Worm (Caenorhabditis elegans) whole organism, L2 larva: ENCODE measurements around the gene sri-40.
"Not testable (repeated sequence)": the region's sequence is repeated elsewhere in the genome, so short reads cannot be mapped to it uniquely, and the experiment has no call there.

Experiments used
- C34F6.9 ChIP-seq: fragments of 150-350 bp; optimal IDR thresholded peaks from 2 replicates; lab custom pipeline; 2014; ENCODE audit warnings: missing biosample characterization, missing genetic modification characterization
- F13H6.1 ChIP-seq: sonication (generic microtip); optimal IDR thresholded peaks from 2 replicates; lab custom pipeline; 2016; ENCODE audit warnings: missing genetic modification characterization, missing compliant biosample characterization
- Y55F3AM.14 ChIP-seq: fragments of 200-800 bp; sonication (Bioruptor generic); optimal IDR thresholded peaks from 2 replicates; lab custom pipeline; 2018; ENCODE audit warnings: mild to moderate bottlenecking, missing genetic modification characterization, missing compliant biosample characterization
- ZK546.5 ChIP-seq: sonication (generic microtip); optimal IDR thresholded peaks from 2 replicates; lab custom pipeline; 2017; ENCODE audit warnings: missing biosample characterization, missing genetic modification characterization
- alr-1 ChIP-seq: fragments of 150-350 bp; optimal IDR thresholded peaks from 2 replicates; lab custom pipeline; 2014; ENCODE audit warnings: missing biosample characterization, missing genetic modification characterization
- aly-2 ChIP-seq: fragments of 150-350 bp; optimal IDR thresholded peaks from 2 replicates; lab custom pipeline; 2014; ENCODE audit warnings: missing biosample characterization, missing genetic modification characterization
- blmp-1 ChIP-seq: sonication (generic microtip); optimal IDR thresholded peaks from 2 replicates; lab custom pipeline; 2017; ENCODE audit warnings: missing genetic modification characterization, mild to moderate bottlenecking, missing compliant biosample characterization, antibody characterized with exemption, moderate library complexity; ENCODE audit not compliant: insufficient read depth
- ceh-82 ChIP-seq: fragments of 150-350 bp; optimal IDR thresholded peaks from 2 replicates; lab custom pipeline; 2014; ENCODE audit warnings: missing biosample characterization, missing genetic modification characterization
- egl-27 ChIP-seq: sonication (generic microtip); optimal IDR thresholded peaks from 3 replicates; lab custom pipeline; 2017; ENCODE audit warnings: missing biosample characterization, missing genetic modification reagents, missing genetic modification characterization
- elt-1 ChIP-seq: fragments of 150-350 bp; optimal IDR thresholded peaks from 2 replicates; lab custom pipeline; 2014; ENCODE audit warnings: missing biosample characterization, missing genetic modification characterization
- elt-3 ChIP-seq: sonication (generic microtip); optimal IDR thresholded peaks from 2 replicates; lab custom pipeline; 2017; ENCODE audit warnings: missing biosample characterization, missing genetic modification characterization
- gmeb-1 ChIP-seq: fragments of 150-350 bp; optimal IDR thresholded peaks from 2 replicates; lab custom pipeline; 2014; ENCODE audit warnings: missing biosample characterization, missing genetic modification characterization
- lin-11 ChIP-seq: fragments of 150-350 bp; sonication (generic microtip); optimal IDR thresholded peaks from 2 replicates; lab custom pipeline; 2014; ENCODE audit warnings: missing biosample characterization, missing genetic modification characterization, inconsistent platforms, mixed read lengths
- lin-13 ChIP-seq: fragments of 150-350 bp; optimal IDR thresholded peaks from 2 replicates; lab custom pipeline; 2014; ENCODE audit warnings: missing biosample characterization, missing genetic modification reagents, missing genetic modification characterization
- lsy-2 ChIP-seq, 2 experiments: fragments of 150-350 bp in 1 of 2; sonication (generic microtip) in 1 of 2; optimal IDR thresholded peaks; 2 replicates each; lab custom pipeline; 2014 to 2017; ENCODE audit warnings: missing biosample characterization in 2 of 2, missing genetic modification characterization in 2 of 2
- mdl-1 ChIP-seq, 2 experiments: fragments of 150-350 bp in 1 of 2; sonication (generic microtip) in 1 of 2; optimal IDR thresholded peaks; 2 replicates each; lab custom pipeline; 2017; ENCODE audit warnings: missing biosample characterization in 2 of 2, missing genetic modification characterization in 2 of 2
- nhr-11 ChIP-seq: fragments of 150-350 bp; optimal IDR thresholded peaks from 2 replicates; lab custom pipeline; 2014; ENCODE audit warnings: missing biosample characterization, missing genetic modification characterization
- nhr-129 ChIP-seq: fragments of 150-350 bp; optimal IDR thresholded peaks from 2 replicates; lab custom pipeline; 2014; ENCODE audit warnings: missing biosample characterization, missing genetic modification characterization
- nhr-21 ChIP-seq: fragments of 150-350 bp; optimal IDR thresholded peaks from 2 replicates; lab custom pipeline; 2014; ENCODE audit warnings: missing biosample characterization, missing genetic modification characterization
- nhr-23 ChIP-seq: fragments of 150-350 bp; optimal IDR thresholded peaks from 2 replicates; lab custom pipeline; 2014; ENCODE audit warnings: missing biosample characterization, missing genetic modification reagents, missing genetic modification characterization
- nhr-237 ChIP-seq: fragments of 150-350 bp; optimal IDR thresholded peaks from 2 replicates; lab custom pipeline; 2014; ENCODE audit warnings: missing biosample characterization, missing genetic modification characterization
- nhr-25 ChIP-seq: fragments of 150-350 bp; sonication (generic microtip); optimal IDR thresholded peaks from 3 replicates; lab custom pipeline; 2014; ENCODE audit warnings: missing biosample characterization, missing genetic modification characterization
- nhr-77 ChIP-seq: fragments of 150-350 bp; optimal IDR thresholded peaks from 2 replicates; lab custom pipeline; 2014; ENCODE audit warnings: missing biosample characterization, missing genetic modification characterization
- peb-1 ChIP-seq: fragments of 150-350 bp; optimal IDR thresholded peaks from 2 replicates; lab custom pipeline; 2014; ENCODE audit warnings: missing biosample characterization, missing genetic modification characterization
- sem-4 ChIP-seq: fragments of 150-350 bp; optimal IDR thresholded peaks from 2 replicates; lab custom pipeline; 2014; ENCODE audit warnings: missing biosample characterization, missing genetic modification reagents, missing genetic modification characterization
- skn-1 ChIP-seq: sonication (generic microtip); optimal IDR thresholded peaks from 2 replicates; lab custom pipeline; 2017; ENCODE audit warnings: missing biosample characterization, missing genetic modification characterization
- sma-3 ChIP-seq: sonication (generic microtip); optimal IDR thresholded peaks from 2 replicates; lab custom pipeline; 2016; ENCODE audit warnings: missing genetic modification reagents, missing genetic modification characterization, missing compliant biosample characterization
- sma-9 ChIP-seq, 2 experiments: fragments of 150-350 bp in 1 of 2; sonication (generic microtip) in 1 of 2; optimal IDR thresholded peaks; 2 replicates each; lab custom pipeline; 2014 to 2016; ENCODE audit warnings: missing genetic modification characterization in 2 of 2, mild to moderate bottlenecking in 1 of 2, missing biosample characterization in 1 of 2, missing compliant biosample characterization in 1 of 2, missing genetic modification reagents in 1 of 2, moderate library complexity in 1 of 2
- snpc-4 ChIP-seq: fragments of 150-350 bp; optimal IDR thresholded peaks from 2 replicates; lab custom pipeline; 2014; ENCODE audit warnings: missing biosample characterization, missing genetic modification characterization
- unc-39 ChIP-seq: fragments of 150-350 bp; optimal IDR thresholded peaks from 2 replicates; lab custom pipeline; 2014; ENCODE audit warnings: missing biosample characterization, missing genetic modification characterization
- unc-62 ChIP-seq: fragments of 150-350 bp; optimal IDR thresholded peaks from 2 replicates; lab custom pipeline; 2014; ENCODE audit warnings: missing biosample characterization, missing genetic modification reagents, missing genetic modification characterization
- ztf-1 ChIP-seq: fragments of 200-800 bp; sonication (Bioruptor generic); conservative IDR thresholded peaks from 2 replicates; pipeline ENCODE4 v1.3.6; 2022; ENCODE audit warnings: missing genetic modification characterization, missing compliant biosample characterization
- ztf-11 ChIP-seq: sonication (generic microtip); optimal IDR thresholded peaks from 2 replicates; lab custom pipeline; 2017; ENCODE audit warnings: missing biosample characterization, missing genetic modification characterization
- ztf-4 ChIP-seq: fragments of 150-350 bp; optimal IDR thresholded peaks from 2 replicates; lab custom pipeline; 2014; ENCODE audit warnings: missing biosample characterization, missing genetic modification characterization

The sri-40 gene

DNA sequence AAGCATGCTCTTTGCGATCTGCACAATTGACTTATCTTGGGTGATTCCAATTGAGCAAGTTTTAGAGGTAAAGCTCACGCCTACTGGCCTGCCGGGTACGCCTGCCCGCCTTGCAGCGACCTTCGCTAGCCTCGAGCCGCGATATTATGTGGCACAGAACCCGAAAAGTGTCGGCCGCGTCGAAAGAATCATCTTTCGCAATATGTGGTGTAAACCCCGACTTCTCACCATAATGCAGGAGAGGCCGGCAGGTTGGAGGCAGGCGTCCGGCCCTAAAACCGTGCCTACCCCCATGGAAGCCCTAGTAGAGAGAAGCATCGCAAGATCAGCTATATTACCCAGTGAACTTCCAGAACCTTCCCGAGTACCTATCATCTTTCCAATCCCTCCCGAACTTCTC is 8.1 kb downstream of the sri-40 start:
- TF ChIP-seq nhr-129 (tag; lab: Kevin White, UChicago) (no peak), peb-1 (tag; lab: Kevin White, UChicago) (no peak), ztf-1 (no peak), aly-2 (tag; lab: Kevin White, UChicago) (no peak), nhr-11 (tag; lab: Kevin White, UChicago) (no peak), ztf-11 (no peak), lin-13 (GFP tag; lab: Kevin White, UChicago) (no peak), sma-3 (GFP tag; lab: Kevin White, UChicago) (no peak), F13H6.1 (tag; lab: Kevin White, UChicago) (no peak), snpc-4 (tag; lab: Kevin White, UChicago) (no peak), sma-9 (GFP tag; optimal IDR thresholded peaks at IDR 0.05; lab: Kevin White, UChicago) (no peak), sma-9 (tag; optimal IDR thresholded peaks at IDR 0.05; lab: Kevin White, UChicago) (no peak), lsy-2 (tag; optimal IDR thresholded peaks at IDR 0.05; lab: Kevin White, UChicago) (no peak), blmp-1 (tag; lab: Kevin White, UChicago) (no peak), skn-1 (tag; lab: Kevin White, UChicago) (no peak), nhr-237 (tag; lab: Kevin White, UChicago) (no peak), ceh-82 (tag; lab: Kevin White, UChicago) (no peak), nhr-77 (tag; lab: Kevin White, UChicago) (no peak)

DNA sequence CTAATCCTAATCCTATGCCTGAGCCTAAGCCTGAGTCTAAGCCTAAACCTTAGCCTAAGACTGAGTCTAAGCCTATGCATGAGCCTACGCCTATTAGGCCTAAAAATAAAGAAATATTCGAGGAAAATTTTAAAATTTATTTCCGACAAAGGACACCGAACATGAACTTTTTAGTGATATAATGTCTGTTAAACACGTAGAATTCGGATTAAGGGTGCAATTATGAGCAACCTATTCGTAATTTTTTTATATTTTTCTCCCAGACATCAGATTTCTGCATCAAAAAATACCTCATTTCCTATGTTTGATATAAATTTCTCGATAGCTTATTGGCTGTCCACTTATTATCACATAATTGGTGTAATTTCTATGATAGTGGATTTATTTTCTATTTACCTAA is 11.3 kb downstream of the sri-40 start, which contains the start of gene Y27F2A.11:
TSS of gene Y27F2A.11 (plus strand) at position 301 of the 400 bp plus-strand sequence.
- TF ChIP-seq elt-1; egl-27 (tag; lab: Kevin White, UChicago); ztf-1: not testable (repeated sequence)

- TF ChIP-seq elt-1, ztf-11, elt-3: not testable (repeated sequence)
Measured at ce11 chrII:3191544-3191943, 13.8 kb downstream of the sri-40 start, which contains the start of gene Y27F2A.9. TSS of gene Y27F2A.9 (minus strand) at chrII:3191644.

DNA sequence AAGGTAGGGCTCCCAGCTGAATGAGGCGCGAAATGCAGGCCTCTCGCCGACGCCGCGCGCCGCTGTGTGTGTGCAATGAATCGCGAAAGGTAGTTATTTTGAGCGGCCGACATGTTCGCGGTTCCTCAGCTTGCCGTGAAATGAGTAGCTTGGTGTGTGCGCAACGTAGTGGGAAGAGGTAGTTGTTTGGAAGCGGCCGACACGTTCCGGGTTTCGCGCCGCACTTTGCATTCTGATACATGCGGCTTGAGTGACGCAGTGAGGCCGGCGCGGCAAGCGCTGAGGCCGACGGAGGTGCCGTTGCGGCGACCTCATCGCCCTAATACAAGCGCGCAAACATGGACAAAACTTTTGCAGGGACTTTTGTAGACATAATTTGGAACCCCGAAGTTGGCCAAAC is 18.0 kb downstream of the sri-40 start:
- TF ChIP-seq nhr-237 (tag; lab: Kevin White, UChicago), result no peak
- no peak for TF ChIP-seq alr-1
- TF ChIP-seq nhr-25, result no peak
- TF ChIP-seq elt-1, result no peak
- no peak for TF ChIP-seq egl-27 (tag; lab: Kevin White, UChicago)
- no peak for TF ChIP-seq peb-1 (tag; lab: Kevin White, UChicago)
- no peak for TF ChIP-seq unc-62 (GFP tag; lab: Kevin White, UChicago)
- TF ChIP-seq C34F6.9 (tag; lab: Kevin White, UChicago), result no peak
- no peak for TF ChIP-seq ceh-82 (tag; lab: Kevin White, UChicago)
- no peak for TF ChIP-seq sma-9 (GFP tag; optimal IDR thresholded peaks at IDR 0.05; lab: Kevin White, UChicago)
- no peak for TF ChIP-seq sma-9 (tag; optimal IDR thresholded peaks at IDR 0.05; lab: Kevin White, UChicago)
- TF ChIP-seq nhr-77 (tag; lab: Kevin White, UChicago), result no peak
- no peak for TF ChIP-seq lsy-2 (tag; optimal IDR thresholded peaks at IDR 0.05; lab: Kevin White, UChicago)
- TF ChIP-seq nhr-129 (tag; lab: Kevin White, UChicago), result no peak
- TF ChIP-seq mdl-1 (tag; optimal IDR thresholded peaks at IDR 0.05; lab: Kevin White, UChicago), result no peak
- TF ChIP-seq lin-13 (GFP tag; lab: Kevin White, UChicago), result no peak
- TF ChIP-seq nhr-11 (tag; lab: Kevin White, UChicago), result no peak
- TF ChIP-seq ztf-1, result no peak

- TF ChIP-seq lin-13 (GFP tag; lab: Kevin White, UChicago) (no peak), ZK546.5 (no peak), elt-1 (no peak), gmeb-1 (no peak), Y55F3AM.14 (GFP tag; lab: Kevin White, UChicago) (no peak), lin-11 (tag; lab: Kevin White, UChicago) (no peak), sma-3 (GFP tag; lab: Kevin White, UChicago) (no peak), ceh-82 (tag; lab: Kevin White, UChicago) (no peak), nhr-237 (tag; lab: Kevin White, UChicago) (no peak)
Measured at ce11 chrII:3196966-3197365, 19.2 kb downstream of the sri-40 start, which contains the start of gene gcy-15. TSS of gene gcy-15 (minus strand) at chrII:3197066.

- TF ChIP-seq ztf-4 (no peak), gmeb-1 (no peak), nhr-23 (tag; lab: Kevin White, UChicago) (no peak), ceh-82 (tag; lab: Kevin White, UChicago) (no peak), nhr-21 (no peak), unc-39 (tag; lab: Kevin White, UChicago) (no peak), skn-1 (tag; lab: Kevin White, UChicago) (no peak), sem-4 (no peak), ztf-1 (no peak), nhr-77 (tag; lab: Kevin White, UChicago) (no peak)
Measured at ce11 chrII:3198998-3199397, 21.2 kb downstream of the sri-40 start, which contains the start of gene sri-51. TSS of gene sri-51 (minus strand) at chrII:3199098.
